Fruit fly (Drosophila melanogaster) whole organism, wandering third instar larva: ENCODE measurements around the gene Gpdh1.

Experiments used
- HLH106 ChIP-seq: fragments of 200-800 bp; optimal IDR thresholded peaks from 3 replicates; lab custom pipeline; 2019; ENCODE audit warnings: missing biosample characterization, mild to moderate bottlenecking, missing genetic modification characterization, moderate library complexity
- Mio ChIP-seq: sonication (Bioruptor generic); optimal IDR thresholded peaks from 2 replicates; lab custom pipeline; 2016; ENCODE audit warnings: missing biosample characterization, missing genetic modification characterization
- Rel ChIP-seq, 2 experiments: fragments of 200-800 bp; sonication (Bioruptor generic) in 1 of 2; optimal IDR thresholded peaks; 2 replicates in 1 of 2; 3 replicates in 1 of 2; lab custom pipeline; 2016 to 2019; ENCODE audit warnings: mild to moderate bottlenecking in 2 of 2, missing biosample characterization in 2 of 2, missing genetic modification characterization in 2 of 2, moderate library complexity in 1 of 2
- usp ChIP-seq: fragments of >200 bp; optimal IDR thresholded peaks from 2 replicates; lab custom pipeline; 2017; ENCODE audit warnings: missing biosample characterization, missing genetic modification characterization

DNA sequence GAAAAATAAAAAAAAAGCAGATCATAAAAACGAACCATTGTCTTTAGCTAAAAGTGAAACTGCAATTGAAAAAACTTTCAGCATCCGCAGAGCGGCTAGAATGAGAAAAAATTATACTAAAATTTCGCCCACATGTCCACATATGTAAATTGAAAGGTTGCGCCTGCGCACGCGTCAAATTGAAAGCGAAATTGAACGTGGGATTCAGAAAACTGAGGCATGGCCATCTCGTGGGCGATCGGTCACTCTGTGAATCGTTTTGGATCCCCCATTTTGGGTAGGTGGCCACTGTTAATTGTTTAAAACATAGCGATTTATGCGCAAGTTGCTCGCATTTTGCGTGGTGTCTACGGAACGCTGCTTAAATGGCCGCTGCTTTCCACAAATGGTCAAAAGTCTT is 48.9 kb upstream of the Gpdh1 start:
- no peak for TF ChIP-seq Rel (GFP tag; optimal IDR thresholded peaks at IDR 0.05; lab: Kevin White, UChicago)
- TF ChIP-seq Rel (tag; optimal IDR thresholded peaks at IDR 0.05; lab: Kevin White, UChicago) = no peak
- no peak for TF ChIP-seq Mio (GFP tag; lab: Kevin White, UChicago)
- TF ChIP-seq HLH106 (tag; lab: Kevin White, UChicago) = no peak
- no peak for TF ChIP-seq usp (GFP tag; lab: Kevin White, UChicago)
